Fruit fly (Drosophila melanogaster) whole organism, embryonic: ENCODE data around the gene RpS17.

ENCODE experiments used
- B-H2 ChIP-seq: fragments of 200-800 bp; sonication (Bioruptor generic); optimal IDR thresholded peaks from 2 replicates; lab custom pipeline; 2018; ENCODE audit warnings: missing biosample characterization, mild to moderate bottlenecking, missing genetic modification characterization
- CG1024 ChIP-seq: fragments of 200-800 bp; sonication (Bioruptor generic); IDR thresholded peaks from 2 replicates; pipeline ENCODE4 v1.3.6; 2022; ENCODE audit warnings: missing biosample characterization, missing genetic modification characterization
- CG13775 ChIP-seq: fragments of 200-800 bp; sonication (Bioruptor generic); optimal IDR thresholded peaks from 3 replicates; lab custom pipeline; 2017; ENCODE audit warnings: missing biosample characterization, mild to moderate bottlenecking, missing genetic modification characterization
- CG14860 ChIP-seq: fragments of 200-800 bp; sonication (Bioruptor generic); IDR thresholded peaks from 3 replicates; pipeline ENCODE4 v1.3.6; 2022; ENCODE audit warnings: missing biosample characterization, missing genetic modification characterization; ENCODE audit not compliant: partially characterized antibody
- CG16863 ChIP-seq: fragments of 200-800 bp; sonication (Bioruptor generic); optimal IDR thresholded peaks from 3 replicates; lab custom pipeline; 2016; ENCODE audit warnings: missing biosample characterization, missing genetic modification characterization
- CG17612 ChIP-seq: fragments of 200-800 bp; sonication (Bioruptor generic); IDR thresholded peaks from 2 replicates; pipeline ENCODE4 v1.3.6; 2022; ENCODE audit warnings: missing biosample characterization, missing genetic modification characterization
- CG18619 ChIP-seq: fragments of 200-800 bp; sonication (Bioruptor generic); optimal IDR thresholded peaks from 3 replicates; lab custom pipeline; 2017; ENCODE audit warnings: missing biosample characterization, mild to moderate bottlenecking, missing genetic modification characterization
- CG30020 ChIP-seq: fragments of 200-800 bp; optimal IDR thresholded peaks from 2 replicates; lab custom pipeline; 2019; ENCODE audit warnings: missing biosample characterization, mild to moderate bottlenecking, missing genetic modification characterization, moderate library complexity
- CG32532 ChIP-seq: fragments of 200-800 bp; sonication (Bioruptor generic); IDR thresholded peaks from 2 replicates; pipeline ENCODE4 v1.3.6; 2022; ENCODE audit warnings: missing biosample characterization, missing genetic modification characterization
- CG3995 ChIP-seq: fragments of 200-800 bp; sonication (Bioruptor generic); optimal IDR thresholded peaks from 3 replicates; lab custom pipeline; 2016; ENCODE audit warnings: missing biosample characterization, missing genetic modification characterization
- CG4854 ChIP-seq: fragments of 200-800 bp; sonication (Bioruptor generic); optimal IDR thresholded peaks from 2 replicates; lab custom pipeline; 2016; ENCODE audit warnings: missing biosample characterization, missing genetic modification characterization, inconsistent platforms
- CG6254 ChIP-seq: fragments of 200-800 bp; sonication (Bioruptor generic); optimal IDR thresholded peaks from 3 replicates; lab custom pipeline; 2017; ENCODE audit warnings: mild to moderate bottlenecking, missing biosample characterization, missing genetic modification reagents, missing genetic modification characterization
- CG7556 ChIP-seq: fragments of 200-800 bp; sonication (Bioruptor generic); optimal IDR thresholded peaks from 2 replicates; lab custom pipeline; 2017; ENCODE audit warnings: missing biosample characterization, mild to moderate bottlenecking, missing genetic modification characterization
- CHES-1-like ChIP-seq: fragments of 200-800 bp; sonication (Bioruptor generic); optimal IDR thresholded peaks from 2 replicates; lab custom pipeline; 2016; ENCODE audit warnings: missing biosample characterization, missing genetic modification characterization
- Camta ChIP-seq: fragments of 200-800 bp; sonication (Bioruptor generic); optimal IDR thresholded peaks from 2 replicates; lab custom pipeline; 2016; ENCODE audit warnings: missing biosample characterization, missing genetic modification characterization
- Dp ChIP-seq: fragments of 200-800 bp; sonication (Bioruptor generic); optimal IDR thresholded peaks from 2 replicates; lab custom pipeline; 2018; ENCODE audit warnings: missing biosample characterization, mild to moderate bottlenecking, missing genetic modification characterization, moderate library complexity
- Fer2 ChIP-seq: fragments of 200-800 bp; sonication (Bioruptor generic); optimal IDR thresholded peaks from 2 replicates; lab custom pipeline; 2018; ENCODE audit warnings: missing biosample characterization, mild to moderate bottlenecking, missing genetic modification characterization, moderate library complexity
- Lpt ChIP-seq: fragments of >200 bp; optimal IDR thresholded peaks from 2 replicates; lab custom pipeline; 2018; ENCODE audit warnings: missing biosample characterization, missing genetic modification characterization
- MBD-R2 ChIP-seq: fragments of 200-800 bp; sonication (Bioruptor generic); IDR thresholded peaks from 2 replicates; pipeline ENCODE4 v1.3.6; 2022; ENCODE audit warnings: missing biosample characterization, missing genetic modification characterization
- Max ChIP-seq: fragments of 200-800 bp; sonication (Bioruptor generic); optimal IDR thresholded peaks from 2 replicates; lab custom pipeline; 2016; ENCODE audit warnings: missing biosample characterization, mild to moderate bottlenecking, missing genetic modification characterization
- Nf-YA ChIP-seq: fragments of 200-800 bp; sonication (Bioruptor generic); IDR thresholded peaks from 2 replicates; pipeline ENCODE4 v1.3.6; 2022; ENCODE audit warnings: missing biosample characterization, missing genetic modification characterization
- Ptx1 ChIP-seq: fragments of 200-800 bp; sonication (Bioruptor generic); IDR thresholded peaks from 2 replicates; pipeline ENCODE4 v1.3.6; 2022; ENCODE audit warnings: missing biosample characterization, missing genetic modification characterization
- Side ChIP-seq: fragments of 200-800 bp; sonication (Bioruptor generic); optimal IDR thresholded peaks from 2 replicates; lab custom pipeline; 2016; ENCODE audit warnings: missing biosample characterization, missing genetic modification characterization
- Sox100B ChIP-seq: fragments of 200-800 bp; sonication (Bioruptor generic); optimal IDR thresholded peaks from 3 replicates; lab custom pipeline; 2018; ENCODE audit warnings: missing biosample characterization, mild to moderate bottlenecking, missing genetic modification characterization
- Usf ChIP-seq: fragments of 200-800 bp; sonication (Bioruptor generic); optimal IDR thresholded peaks from 2 replicates; lab custom pipeline; 2017; ENCODE audit warnings: missing genotype, missing biosample characterization, missing genetic modification characterization
- ara ChIP-seq: fragments of 200-800 bp; sonication (Bioruptor generic); IDR thresholded peaks from 2 replicates; pipeline ENCODE4 v1.3.6; 2022; ENCODE audit warnings: missing biosample characterization, missing genetic modification characterization
- az2 ChIP-seq: fragments of 200-800 bp; sonication (Bioruptor generic); optimal IDR thresholded peaks from 3 replicates; lab custom pipeline; 2016; ENCODE audit warnings: missing biosample characterization, missing genetic modification characterization
- bigmax ChIP-seq: fragments of 200-800 bp; sonication (Bioruptor generic); optimal IDR thresholded peaks from 2 replicates; lab custom pipeline; 2018; ENCODE audit warnings: missing biosample characterization, mild to moderate bottlenecking, missing genetic modification characterization
- chif ChIP-seq, 2 experiments: fragments of 200-800 bp; sonication (Bioruptor generic); optimal IDR thresholded peaks; 3 replicates each; lab custom pipeline; 2016; ENCODE audit warnings: missing biosample characterization in 2 of 2, missing genetic modification characterization in 2 of 2
- crol ChIP-seq: fragments of 200-800 bp; sonication (Bioruptor generic); IDR thresholded peaks from 2 replicates; pipeline ENCODE4 v1.3.6; 2022; ENCODE audit warnings: missing biosample characterization, missing genetic modification characterization
- da ChIP-seq: fragments of 200-800 bp; sonication (Bioruptor generic); optimal IDR thresholded peaks from 2 replicates; lab custom pipeline; 2016; ENCODE audit warnings: missing biosample characterization, missing genetic modification characterization
- dysf ChIP-seq: fragments of 200-800 bp; sonication (Bioruptor generic); IDR thresholded peaks from 3 replicates; pipeline ENCODE4 v1.3.6; 2022; ENCODE audit warnings: missing biosample characterization, missing genetic modification characterization
- eve ChIP-seq, 2 experiments: fragments of >200 bp; optimal IDR thresholded peaks; 2 replicates each; lab custom pipeline; 2017; ENCODE audit warnings: missing biosample characterization in 2 of 2, missing genetic modification characterization in 2 of 2
- fd64A ChIP-seq: fragments of 200-800 bp; sonication (Bioruptor generic); optimal IDR thresholded peaks from 3 replicates; lab custom pipeline; 2018; ENCODE audit warnings: missing biosample characterization, mild to moderate bottlenecking, missing genetic modification characterization
- gcm ChIP-seq: fragments of 200-800 bp; sonication (Bioruptor generic); optimal IDR thresholded peaks from 2 replicates; lab custom pipeline; 2019; ENCODE audit warnings: missing biosample characterization, mild to moderate bottlenecking, missing genetic modification characterization, moderate library complexity
- gro ChIP-seq: fragments of 200-800 bp; sonication (Bioruptor generic); optimal IDR thresholded peaks from 2 replicates; lab custom pipeline; 2016; ENCODE audit warnings: missing biosample characterization, missing genetic modification characterization
- hb ChIP-seq: fragments of 200-800 bp; sonication (Bioruptor generic); IDR thresholded peaks from 3 replicates; pipeline ENCODE4 v1.3.6; 2022; ENCODE audit warnings: missing biosample characterization, missing genetic modification characterization; ENCODE audit not compliant: partially characterized antibody
- insv ChIP-seq, 2 experiments: fragments of 200-800 bp; sonication (Bioruptor generic); optimal IDR thresholded peaks; 3 replicates each; lab custom pipeline; 2016 to 2018; ENCODE audit warnings: missing biosample characterization in 2 of 2, missing genetic modification characterization in 2 of 2
- luna ChIP-seq: fragments of 200-800 bp; sonication (Bioruptor generic); optimal IDR thresholded peaks from 2 replicates; lab custom pipeline; 2016; ENCODE audit warnings: missing biosample characterization, missing genetic modification characterization
- maf-S ChIP-seq: fragments of 200-800 bp; sonication (Bioruptor generic); optimal IDR thresholded peaks from 2 replicates; lab custom pipeline; 2016; ENCODE audit warnings: missing biosample characterization, missing genetic modification characterization
- mam ChIP-seq: fragments of 200-800 bp; sonication (Bioruptor generic); optimal IDR thresholded peaks from 3 replicates; lab custom pipeline; 2016; ENCODE audit warnings: missing biosample characterization, missing genetic modification characterization
- nom ChIP-seq: fragments of 200-800 bp; sonication (Bioruptor generic); optimal IDR thresholded peaks from 2 replicates; lab custom pipeline; 2017; ENCODE audit warnings: missing biosample characterization, missing genetic modification characterization, mild to moderate bottlenecking, moderate library complexity, missing genetic modification reagents
- odd ChIP-seq: fragments of 200-800 bp; sonication (Bioruptor generic); optimal IDR thresholded peaks from 2 replicates; lab custom pipeline; 2017; ENCODE audit warnings: missing biosample characterization, mild to moderate bottlenecking, missing genetic modification characterization
- so ChIP-seq: fragments of 200-800 bp; sonication (Bioruptor generic); IDR thresholded peaks from 3 replicates; pipeline ENCODE4 v1.3.6; 2022; ENCODE audit warnings: missing biosample characterization, missing genetic modification characterization
- tap ChIP-seq: fragments of 200-800 bp; optimal IDR thresholded peaks from 3 replicates; lab custom pipeline; 2019; ENCODE audit warnings: missing biosample characterization, mild to moderate bottlenecking, missing genetic modification characterization, moderate library complexity
- tio ChIP-seq: fragments of 200-800 bp; sonication (Bioruptor generic); optimal IDR thresholded peaks from 2 replicates; lab custom pipeline; 2017; ENCODE audit warnings: missing biosample characterization, missing genetic modification characterization, inconsistent platforms
- trem ChIP-seq: fragments of 200-800 bp; optimal IDR thresholded peaks from 3 replicates; lab custom pipeline; 2019; ENCODE audit warnings: missing biosample characterization, mild to moderate bottlenecking, missing genetic modification characterization, moderate library complexity
- vfl ChIP-seq: fragments of 200-800 bp; sonication (Bioruptor generic); optimal IDR thresholded peaks from 2 replicates; lab custom pipeline; 2016; ENCODE audit warnings: missing biosample characterization, missing genetic modification characterization
- wek ChIP-seq: fragments of 200-800 bp; sonication (Bioruptor generic); optimal IDR thresholded peaks from 3 replicates; lab custom pipeline; 2018; ENCODE audit warnings: missing biosample characterization, mild to moderate bottlenecking, missing genetic modification characterization, moderate library complexity
- z ChIP-seq: fragments of 200-800 bp; sonication (Bioruptor generic); IDR thresholded peaks from 3 replicates; pipeline ENCODE4 v1.3.6; 2022; ENCODE audit warnings: missing biosample characterization, missing genetic modification characterization

Gene RpS17

DNA sequence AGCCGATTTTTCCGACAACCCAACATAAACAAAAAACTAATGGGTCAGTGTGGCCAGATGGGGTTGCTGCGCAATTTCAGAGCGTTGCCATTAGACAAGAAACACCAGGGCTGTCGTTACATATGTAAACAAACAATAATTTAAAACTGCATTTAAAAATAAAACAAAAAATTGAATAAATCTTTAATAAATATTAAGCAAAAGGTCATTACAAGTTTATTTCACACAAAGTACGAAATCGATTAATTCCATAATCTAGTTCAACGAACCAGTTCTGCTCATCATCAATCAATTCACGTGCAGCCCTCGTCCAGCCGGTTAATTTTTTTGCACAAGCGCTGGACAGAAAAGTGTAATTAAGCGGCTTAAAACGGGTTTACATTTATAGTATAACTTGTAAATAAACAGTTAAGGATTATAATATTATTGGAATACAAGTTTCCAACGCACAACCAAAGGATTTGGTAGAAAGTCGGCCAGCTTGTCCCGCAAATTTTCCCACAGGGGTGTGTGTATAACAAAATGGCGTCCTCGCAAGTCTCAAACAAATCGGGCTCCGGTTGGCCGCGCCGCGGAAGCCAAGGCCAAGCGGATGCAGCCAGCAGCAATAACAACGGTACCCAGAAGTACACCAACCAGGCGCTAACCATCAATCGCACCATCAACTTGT, 18.7 kb downstream of the RpS17 start, which contains the start of the genes CG4022 and Cpsf5 (continued):
- TF ChIP-seq gcm (GFP tag; lab: Kevin White, UChicago) = peak; percentile 78
- TF ChIP-seq bigmax (GFP tag; lab: Kevin White, UChicago) = peak; percentile 34
- peak; percentile 87 for TF ChIP-seq ara (GFP tag; lab: Robert Waterston, UW)
- peak; percentile 45 for TF ChIP-seq CG16863
- TF ChIP-seq CG14860 (GFP tag; lab: Robert Waterston, UW) = no peak
- TF ChIP-seq Lpt = no peak
- TF ChIP-seq CG32532 = peak; percentile 91
- TF ChIP-seq Usf (GFP tag; lab: Kevin White, UChicago) = peak; percentile 32
- TF ChIP-seq gro (GFP tag; lab: Kevin White, UChicago) = peak; percentile 23
- peak; percentile 78 for TF ChIP-seq CG7556 (GFP tag; lab: Kevin White, UChicago)
- TF ChIP-seq CG3995 (GFP tag; lab: Kevin White, UChicago) = peak; percentile 6
- peak; percentile 85 for TF ChIP-seq trem
- peak; percentile 73 for TF ChIP-seq mam (GFP tag; lab: Kevin White, UChicago)
- peak; percentile 57 for TF ChIP-seq odd (GFP tag; lab: Kevin White, UChicago)
- TF ChIP-seq wek (GFP tag; lab: Kevin White, UChicago) = no peak
- TF ChIP-seq az2 (GFP tag; lab: Kevin White, UChicago) = peak; percentile 85
- TF ChIP-seq Side (GFP tag; lab: Kevin White, UChicago) = peak; percentile 34
- TF ChIP-seq CHES-1-like (GFP tag; lab: Kevin White, UChicago) = peak; percentile 60
- TF ChIP-seq CG1024 (GFP tag; lab: Robert Waterston, UW) = peak; percentile 66
- peak; percentile 62 for TF ChIP-seq CG4854 (GFP tag; lab: Kevin White, UChicago)
- peak; percentile 67 for TF ChIP-seq Fer2 (tag; lab: Kevin White, UChicago)
- TF ChIP-seq vfl (GFP tag; lab: Kevin White, UChicago) = peak; percentile 54
- no peak for TF ChIP-seq crol
- TF ChIP-seq CG30020 (tag; lab: Kevin White, UChicago) = peak; percentile 78
- peak; percentile 84 for TF ChIP-seq MBD-R2 (GFP tag; lab: Robert Waterston, UW)
- TF ChIP-seq CG17612 (GFP tag; lab: Robert Waterston, UW) = no peak
- TF ChIP-seq Max (GFP tag; lab: Kevin White, UChicago) = peak; percentile 86
- TF ChIP-seq nom (GFP tag; lab: Kevin White, UChicago) = peak; percentile 28
- TF ChIP-seq dysf (GFP tag; lab: Robert Waterston, UW) = peak; percentile 84
- TF ChIP-seq z (GFP tag; lab: Robert Waterston, UW) = no peak
- peak; percentile 85; the same call in 2 of the 3 replicates for TF ChIP-seq so (GFP tag; lab: Robert Waterston, UW)
- TF ChIP-seq Ptx1 (GFP tag; lab: Robert Waterston, UW) = peak; percentile 84
- TF ChIP-seq Sox100B (GFP tag; lab: Kevin White, UChicago) = peak; percentile 71
- peak; percentile 51 for TF ChIP-seq CG6254
- peak; percentile 71 for TF ChIP-seq Nf-YA (GFP tag; lab: Robert Waterston, UW)
- peak in 1 of 2 experiments; percentile 66 for TF ChIP-seq insv (GFP tag; optimal IDR thresholded peaks at IDR 0.05; lab: Kevin White, UChicago)
- no peak for TF ChIP-seq tio
- TF ChIP-seq da (GFP tag; lab: Kevin White, UChicago) = peak; percentile 21
- TF ChIP-seq fd64A (GFP tag; lab: Kevin White, UChicago) = no peak
- no peak for TF ChIP-seq hb (GFP tag; lab: Robert Waterston, UW)
- peak; percentile 63 to 70 for TF ChIP-seq chif (GFP tag; optimal IDR thresholded peaks at IDR 0.05; lab: Kevin White, UChicago)
- no peak for TF ChIP-seq eve (GFP tag; optimal IDR thresholded peaks at IDR 0.05; lab: Kevin White, UChicago)
- TF ChIP-seq luna (GFP tag; lab: Kevin White, UChicago) = no peak
- peak; percentile 81 for TF ChIP-seq tap (tag; lab: Kevin White, UChicago)
- peak; percentile 61 for TF ChIP-seq Camta (GFP tag; lab: Kevin White, UChicago)
- TF ChIP-seq CG13775 = peak; percentile 87
- peak; percentile 89 for TF ChIP-seq B-H2 (GFP tag; lab: Kevin White, UChicago)
- peak; percentile 80 for TF ChIP-seq CG18619 (GFP tag; lab: Kevin White, UChicago)
- peak; percentile 28 for TF ChIP-seq Dp (GFP tag; lab: Kevin White, UChicago)
- TF ChIP-seq maf-S (GFP tag; lab: Kevin White, UChicago) = peak; percentile 49
